Worm (Caenorhabditis elegans): ENCODE results near the gene str-15.

str-15 gene

DNA sequence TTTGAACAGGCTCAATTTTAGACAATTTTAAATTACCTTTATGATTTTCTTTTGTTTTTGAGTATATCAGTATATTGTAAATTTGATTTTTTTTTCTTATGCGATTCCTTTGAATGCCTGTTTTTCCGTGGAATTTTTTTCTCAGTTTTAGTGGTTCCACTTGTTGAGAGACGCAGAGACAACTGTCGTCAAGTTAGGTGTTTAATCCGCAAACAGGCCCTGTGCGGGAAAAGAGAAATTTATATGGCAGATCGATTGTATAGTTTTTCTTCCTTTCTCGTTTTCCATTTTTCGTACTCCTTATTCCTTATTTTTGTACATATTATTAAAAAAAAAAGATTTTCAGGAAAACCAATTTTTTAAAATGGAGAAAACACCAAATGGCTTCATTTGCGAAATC lies 40.4 kb upstream of the str-15 start, which contains the start of gene F36D3.1 (continued):
- TF ChIP-seq egl-27 (tag; optimal IDR thresholded peaks at IDR 0.05) (no peak), isw-1 (GFP tag; IDR thresholded peaks at IDR 0.05) (no peak), ceh-90 (tag; optimal IDR thresholded peaks at IDR 0.05) (no peak), ces-1 (GFP tag; optimal IDR thresholded peaks at IDR 0.05) (no peak), fkh-8 (tag; optimal IDR thresholded peaks at IDR 0.05) (no peak), sox-4 (tag; optimal IDR thresholded peaks at IDR 0.05) (no peak), nhr-77 (tag; optimal IDR thresholded peaks at IDR 0.05) (no peak), aly-2 (tag; optimal IDR thresholded peaks at IDR 0.05) (no peak), snu-23 (GFP tag; optimal IDR thresholded peaks at IDR 0.05) (peak; percentile 64), fkh-10 (GFP tag; optimal IDR thresholded peaks at IDR 0.05) (no peak), efl-1 (optimal IDR thresholded peaks at IDR 0.05) (peak; percentile 91 to 92), efl-1 (GFP tag; optimal IDR thresholded peaks at IDR 0.05 in 1 of 2) (peak; percentile 88 to 99), egl-13 (tag; optimal IDR thresholded peaks at IDR 0.05) (no peak), mep-1 (tag; optimal IDR thresholded peaks at IDR 0.05) (peak; percentile 68), C04F5.9 (tag; optimal IDR thresholded peaks at IDR 0.05) (no peak), unc-86 (tag; optimal IDR thresholded peaks at IDR 0.05) (peak; percentile 7), C16A3.4 (tag; optimal IDR thresholded peaks at IDR 0.05) (peak; percentile 43), hlh-17 (GFP tag; optimal IDR thresholded peaks at IDR 0.05; ENCODE audit: borderline replicate concordance) (no peak), alr-1 (tag; optimal IDR thresholded peaks at IDR 0.05; ENCODE audit: borderline replicate concordance) (no peak), lsy-2 (tag; optimal IDR thresholded peaks at IDR 0.05) (peak; percentile 57 to 83), efl-3 (GFP tag; optimal IDR thresholded peaks at IDR 0.05) (no peak), dpl-1 (GFP tag; optimal IDR thresholded peaks at IDR 0.05) (peak; percentile 83 to 90 (median 85)), nhr-28 (tag; optimal IDR thresholded peaks at IDR 0.05) (no peak), lin-35 (GFP tag; optimal IDR thresholded peaks at IDR 0.05) (peak; percentile 78 to 92), swsn-7 (tag; optimal IDR thresholded peaks at IDR 0.05) (peak; percentile 54), mdl-1 (tag; optimal IDR thresholded peaks at IDR 0.05) (no peak), nhr-90 (tag; optimal IDR thresholded peaks at IDR 0.05; ENCODE audit: poor library complexity) (peak; percentile 15), zip-4 (GFP tag; optimal IDR thresholded peaks at IDR 0.05) (no peak), skn-1 (tag; optimal IDR thresholded peaks at IDR 0.05) (peak; percentile 40), irx-1 (tag; optimal IDR thresholded peaks at IDR 0.05) (no peak), nhr-237 (tag; optimal IDR thresholded peaks at IDR 0.05) (no peak), nhr-11 (tag; optimal IDR thresholded peaks at IDR 0.05) (no peak), blmp-1 (tag; optimal IDR thresholded peaks at IDR 0.05) (peak; percentile 71), snpc-4 (tag; optimal IDR thresholded peaks at IDR 0.05) (peak; percentile 38), nhr-20 (tag; optimal IDR thresholded peaks at IDR 0.05) (peak; percentile 22), nhr-19 (GFP tag; conservative IDR thresholded peaks at IDR 0.05) (peak; percentile 26; the same call in 1 of the 2 replicates), lin-15B (tag; optimal IDR thresholded peaks at IDR 0.05) (peak; percentile 26), ceh-88 (GFP tag; IDR thresholded peaks at IDR 0.05) (no peak), hpl-2 (GFP tag; optimal IDR thresholded peaks at IDR 0.05) (no peak), C34B4.2 (tag; optimal IDR thresholded peaks at IDR 0.05) (no peak), lin-13 (GFP tag; optimal IDR thresholded peaks at IDR 0.05) (peak; percentile 45), aha-1 (tag; optimal IDR thresholded peaks at IDR 0.05) (no peak), lin-39 (tag; optimal IDR thresholded peaks at IDR 0.05) (no peak), hlh-4 (tag; optimal IDR thresholded peaks at IDR 0.05) (no peak), ceh-8 (GFP tag; optimal IDR thresholded peaks at IDR 0.05) (no peak), tbx-2 (tag; optimal IDR thresholded peaks at IDR 0.05) (peak; percentile 28), tlp-1 (tag; optimal IDR thresholded peaks at IDR 0.05) (no peak), ceh-63 (GFP tag; optimal IDR thresholded peaks at IDR 0.05) (no peak), mab-9 (GFP tag; IDR thresholded peaks at IDR 0.05) (no peak), ztf-4 (tag; optimal IDR thresholded peaks at IDR 0.05) (no peak), dsc-1 (tag; optimal IDR thresholded peaks at IDR 0.05) (peak; percentile 15), unc-130 (tag; optimal IDR thresholded peaks at IDR 0.05) (peak; percentile 59), ama-1 (optimal IDR thresholded peaks at IDR 0.05) (no peak), xbp-1 (tag; optimal IDR thresholded peaks at IDR 0.05) (peak; percentile 39), unc-98 (GFP tag; IDR thresholded peaks at IDR 0.05) (no peak)

All from whole organism, L1 larva.